Worm (Caenorhabditis elegans): ENCODE results near the gene Y53G8B.2.

ce11 chrIII:3096091-3096490, 7.7 kb downstream of the Y53G8B.2 start:
- TF ChIP-seq nhr-28 (tag; optimal IDR thresholded peaks at IDR 0.05), result no peak
- TF ChIP-seq dpl-1 (GFP tag; optimal IDR thresholded peaks at IDR 0.05), result no peak
- TF ChIP-seq cey-2 (tag; optimal IDR thresholded peaks at IDR 0.05; ENCODE audit: borderline replicate concordance, insufficient read depth), result no peak
- TF ChIP-seq T26A8.4 (GFP tag; IDR thresholded peaks at IDR 0.05), result no peak
- TF ChIP-seq hlh-30 (tag; optimal IDR thresholded peaks at IDR 0.05; ENCODE audit: insufficient read depth), result no peak
- no peak for TF ChIP-seq fos-1 (tag; optimal IDR thresholded peaks at IDR 0.05)
- TF ChIP-seq nhr-42 (GFP tag; IDR thresholded peaks at IDR 0.05), result no peak
